Fruit fly (Drosophila melanogaster): ENCODE measurements around the gene Gart.

Gart gene

DNA sequence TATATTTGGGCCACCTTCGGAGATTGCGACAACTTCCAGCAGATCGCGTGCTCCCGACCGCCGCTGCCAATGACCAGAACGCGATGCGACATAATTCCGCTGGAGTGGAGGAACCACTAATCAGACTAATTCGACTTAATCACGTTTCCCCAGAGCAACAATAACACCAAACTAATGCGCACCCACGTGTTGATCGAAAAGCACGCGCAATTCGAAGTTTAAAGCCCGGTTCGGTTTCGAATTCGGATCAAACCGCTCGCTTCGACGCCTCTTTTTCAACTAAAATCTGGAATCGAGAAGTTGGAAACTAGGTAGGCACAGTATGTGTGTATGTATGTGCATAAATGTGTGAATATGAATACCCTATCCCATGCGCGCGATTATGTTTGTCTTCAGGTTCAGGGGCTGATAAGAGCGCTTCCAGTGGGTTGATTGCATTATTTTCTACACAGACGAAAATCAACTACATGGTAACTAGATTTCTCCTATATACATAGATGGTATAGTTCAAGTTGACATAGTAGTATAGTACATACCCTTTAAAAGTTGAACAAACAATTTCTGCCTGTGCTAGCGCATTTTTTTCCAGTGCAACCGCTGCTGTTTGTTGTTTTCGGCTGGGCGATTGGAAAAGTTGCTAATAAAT, at the start of gene Gart:
Gene Gart (minus strand): TSS at position 285 of the 646 bp plus-strand sequence.
- TF ChIP-seq Ets21C (GFP tag; optimal IDR thresholded peaks at IDR 0.05) (peak; percentile 82), lz (GFP tag; optimal IDR thresholded peaks at IDR 0.05) (peak; percentile 91), svp (GFP tag) (peak; percentile 100), ss (GFP tag; optimal IDR thresholded peaks at IDR 0.05) (peak in 1 of 2 experiments; percentile 59), eg (GFP tag; IDR thresholded peaks at IDR 0.05) (no peak; the same call in 2 of the 3 replicates), Hr38 (GFP tag; optimal IDR thresholded peaks at IDR 0.05) (no peak), fkh (GFP tag; optimal IDR thresholded peaks at IDR 0.05) (peak; percentile 94), CG6276 (GFP tag; optimal IDR thresholded peaks at IDR 0.05) (no peak), OdsH (GFP tag; optimal IDR thresholded peaks at IDR 0.05) (peak; percentile 76), CG1621 (tag; optimal IDR thresholded peaks at IDR 0.05) (peak; percentile 16), Lpt (GFP tag; optimal IDR thresholded peaks at IDR 0.05) (peak; percentile 44), topi (GFP tag; optimal IDR thresholded peaks at IDR 0.05) (peak; percentile 88), CG8119 (GFP tag; IDR thresholded peaks at IDR 0.05) (peak; percentile 71), CG6854 (GFP tag; optimal IDR thresholded peaks at IDR 0.05) (no peak), Smox (GFP tag; optimal IDR thresholded peaks at IDR 0.05) (peak; percentile 87), CG6808 (GFP tag; optimal IDR thresholded peaks at IDR 0.05) (no peak), CG8632 (GFP tag; optimal IDR thresholded peaks at IDR 0.05) (peak; percentile 52), Blimp-1 (GFP tag; optimal IDR thresholded peaks at IDR 0.05) (no peak), Sox14 (GFP tag; optimal IDR thresholded peaks at IDR 0.05) (peak; percentile 88), Gug (GFP tag; IDR thresholded peaks at IDR 0.05) (peak; percentile 30; the same call in 1 of the 2 replicates), Sox15 (GFP tag; optimal IDR thresholded peaks at IDR 0.05) (peak; percentile 59), dsx (GFP tag; optimal IDR thresholded peaks at IDR 0.05; ENCODE audit: poor library complexity, severe bottlenecking) (peak; percentile 50), CG3919 (GFP tag; optimal IDR thresholded peaks at IDR 0.05) (peak; percentile 77), fd59A (GFP tag; optimal IDR thresholded peaks at IDR 0.05) (peak; percentile 30), CG15336 (GFP tag; IDR thresholded peaks at IDR 0.05) (peak; percentile 65), CG11762 (GFP tag; optimal IDR thresholded peaks at IDR 0.05; ENCODE audit: insufficient read depth) (no peak), esn (GFP tag; optimal IDR thresholded peaks at IDR 0.05) (peak; percentile 92), CG3032 (tag; optimal IDR thresholded peaks at IDR 0.05) (no peak), pdm3 (GFP tag; optimal IDR thresholded peaks at IDR 0.05) (peak; percentile 79), spab (GFP tag; optimal IDR thresholded peaks at IDR 0.05) (no peak), cyc (GFP tag; optimal IDR thresholded peaks at IDR 0.05) (peak; percentile 88), CG34406 (GFP tag; optimal IDR thresholded peaks at IDR 0.05) (peak; percentile 65), Met (GFP tag; optimal IDR thresholded peaks at IDR 0.05) (peak; percentile 87), CG10669 (GFP tag; optimal IDR thresholded peaks at IDR 0.05) (no peak), CG10631 (GFP tag; optimal IDR thresholded peaks at IDR 0.05) (peak; percentile 63), salr (GFP tag; optimal IDR thresholded peaks at IDR 0.05) (peak in 1 of 2 experiments; percentile 34), achi (GFP tag; optimal IDR thresholded peaks at IDR 0.05) (peak; percentile 59), fd85E (GFP tag; optimal IDR thresholded peaks at IDR 0.05) (no peak), acj6 (GFP tag; optimal IDR thresholded peaks at IDR 0.05) (peak; percentile 72), CG6792 (GFP tag; optimal IDR thresholded peaks at IDR 0.05) (peak; percentile 70), CG16779 (tag; optimal IDR thresholded peaks at IDR 0.05) (no peak), Sox102F (GFP tag; optimal IDR thresholded peaks at IDR 0.05) (peak; percentile 87), CG4318 (GFP tag; optimal IDR thresholded peaks at IDR 0.05) (no peak), net (GFP tag; optimal IDR thresholded peaks at IDR 0.05) (peak; percentile 77), CG11294 (GFP tag; IDR thresholded peaks at IDR 0.05) (no peak), CG11902 (GFP tag; optimal IDR thresholded peaks at IDR 0.05) (peak; percentile 59), dac (GFP tag; optimal IDR thresholded peaks at IDR 0.05) (peak; percentile 24), Eip75B (GFP tag; optimal IDR thresholded peaks at IDR 0.05) (peak; percentile 75), Eip78C (GFP tag) (peak; percentile 90), Hr39 (GFP tag; optimal IDR thresholded peaks at IDR 0.05) (peak; percentile 89), Ets96B (tag; optimal IDR thresholded peaks at IDR 0.05) (peak; percentile 59)

Data from whole organism, prepupa.